Fruit fly (Drosophila melanogaster) whole organism, prepupa: ENCODE results near the gene CG18649.
A peak's percentile ranks its signal among the peaks of the same experiment; 100 is the strongest.

Experiments
- CG10669 ChIP-seq: fragments of 200-800 bp; sonication (Bioruptor generic); optimal IDR thresholded peaks from 3 replicates; lab custom pipeline; 2018; ENCODE audit warnings: missing biosample characterization, mild to moderate bottlenecking, missing genetic modification characterization, moderate library complexity
- CG1621 ChIP-seq: fragments of 200-800 bp; sonication (Bioruptor generic); optimal IDR thresholded peaks from 3 replicates; lab custom pipeline; 2018; ENCODE audit warnings: missing biosample characterization, mild to moderate bottlenecking, missing genetic modification characterization
- CG16779 ChIP-seq: fragments of 200-800 bp; sonication (Bioruptor generic); optimal IDR thresholded peaks from 3 replicates; lab custom pipeline; 2017; ENCODE audit warnings: missing biosample characterization, mild to moderate bottlenecking, missing genetic modification characterization
- CG3032 ChIP-seq: fragments of 200-800 bp; optimal IDR thresholded peaks from 2 replicates; lab custom pipeline; 2019; ENCODE audit warnings: missing biosample characterization, mild to moderate bottlenecking, missing genetic modification characterization, moderate library complexity
- CG6854 ChIP-seq: fragments of 200-800 bp; sonication (Bioruptor generic); optimal IDR thresholded peaks from 2 replicates; lab custom pipeline; 2017; ENCODE audit warnings: missing biosample characterization, mild to moderate bottlenecking, missing genetic modification characterization
- Eip75B ChIP-seq: fragments of 200-800 bp; sonication (Bioruptor generic); optimal IDR thresholded peaks from 3 replicates; lab custom pipeline; 2016; ENCODE audit warnings: missing biosample characterization, missing genetic modification characterization
- Ets96B ChIP-seq: fragments of 200-800 bp; optimal IDR thresholded peaks from 2 replicates; lab custom pipeline; 2019; ENCODE audit warnings: missing biosample characterization, mild to moderate bottlenecking, missing genetic modification characterization, moderate library complexity
- Hr38 ChIP-seq: sonication (Bioruptor generic); optimal IDR thresholded peaks from 2 replicates; lab custom pipeline; 2016; ENCODE audit warnings: missing biosample characterization, missing genetic modification characterization
- Hr39 ChIP-seq: fragments of 200-800 bp; sonication (Bioruptor generic); optimal IDR thresholded peaks from 2 replicates; lab custom pipeline; 2016; ENCODE audit warnings: missing biosample characterization, missing genetic modification characterization
- Smox ChIP-seq: fragments of 200-800 bp; sonication (Bioruptor generic); optimal IDR thresholded peaks from 3 replicates; lab custom pipeline; 2016; ENCODE audit warnings: missing biosample characterization, missing genetic modification characterization
- Sox15 ChIP-seq: fragments of 200-800 bp; sonication (Bioruptor generic); optimal IDR thresholded peaks from 3 replicates; lab custom pipeline; 2016; ENCODE audit warnings: missing biosample characterization, missing genetic modification characterization
- dsx ChIP-seq: fragments of 200-800 bp; optimal IDR thresholded peaks from 3 replicates; lab custom pipeline; 2019; ENCODE audit warnings: missing biosample characterization, mild to moderate bottlenecking, missing genetic modification characterization, moderate library complexity; ENCODE audit not compliant: poor library complexity, severe bottlenecking
- salr ChIP-seq, 2 experiments: fragments of 200-800 bp; sonication (Bioruptor generic); optimal IDR thresholded peaks; 3 replicates each; lab custom pipeline; 2016 to 2018; ENCODE audit warnings: missing biosample characterization in 2 of 2, missing genetic modification characterization in 2 of 2, mild to moderate bottlenecking in 1 of 2
- spab ChIP-seq: fragments of 200-800 bp; sonication (Bioruptor generic); optimal IDR thresholded peaks from 2 replicates; lab custom pipeline; 2017; ENCODE audit warnings: missing biosample characterization, mild to moderate bottlenecking, missing genetic modification characterization, missing genetic modification reagents
- svp ChIP-seq: fragments of 200-800 bp; sonication (Bioruptor generic); peaks from one replicate; lab custom pipeline; 2016; ENCODE audit warnings: missing biosample characterization, missing genetic modification characterization

The CG18649 gene

dm6 chr3L:15005085-15005484, 48.9 kb downstream of the CG18649 start (continued):
- TF ChIP-seq CG6854 (GFP tag; lab: Kevin White, UChicago) = no peak
- TF ChIP-seq Eip75B (GFP tag; lab: Kevin White, UChicago) = peak; percentile 62
- peak; percentile 16 for TF ChIP-seq CG3032 (tag; lab: Kevin White, UChicago)
- TF ChIP-seq CG1621 (tag; lab: Kevin White, UChicago) = peak; percentile 22
- no peak for TF ChIP-seq CG16779 (tag; lab: Kevin White, UChicago)
- peak; percentile 59 for TF ChIP-seq CG10669
- TF ChIP-seq spab (GFP tag; lab: Kevin White, UChicago) = no peak
- no peak for TF ChIP-seq Hr38 (GFP tag; lab: Kevin White, UChicago)
- TF ChIP-seq dsx = no peak
- TF ChIP-seq salr (GFP tag; optimal IDR thresholded peaks at IDR 0.05; lab: Kevin White, UChicago) = peak in 1 of 2 experiments; percentile 6
- TF ChIP-seq Sox15 (GFP tag; lab: Kevin White, UChicago) = no peak
- TF ChIP-seq Hr39 = peak; percentile 64
- TF ChIP-seq Ets96B (tag; lab: Kevin White, UChicago) = peak; percentile 57
- TF ChIP-seq svp = peak; percentile 72
- TF ChIP-seq Smox = peak; percentile 46
